Worm (Caenorhabditis elegans) whole organism, L2 larva: ENCODE measurements around the gene R13H4.6.

Source experiments
- C34F6.9 ChIP-seq: fragments of 150-350 bp; optimal IDR thresholded peaks from 2 replicates; lab custom pipeline; 2014; ENCODE audit warnings: missing biosample characterization, missing genetic modification characterization
- F13H6.1 ChIP-seq: sonication (generic microtip); optimal IDR thresholded peaks from 2 replicates; lab custom pipeline; 2016; ENCODE audit warnings: missing genetic modification characterization, missing compliant biosample characterization
- Y55F3AM.14 ChIP-seq: fragments of 200-800 bp; sonication (Bioruptor generic); optimal IDR thresholded peaks from 2 replicates; lab custom pipeline; 2018; ENCODE audit warnings: mild to moderate bottlenecking, missing genetic modification characterization, missing compliant biosample characterization
- ZK546.5 ChIP-seq: sonication (generic microtip); optimal IDR thresholded peaks from 2 replicates; lab custom pipeline; 2017; ENCODE audit warnings: missing biosample characterization, missing genetic modification characterization
- alr-1 ChIP-seq: fragments of 150-350 bp; optimal IDR thresholded peaks from 2 replicates; lab custom pipeline; 2014; ENCODE audit warnings: missing biosample characterization, missing genetic modification characterization
- aly-2 ChIP-seq: fragments of 150-350 bp; optimal IDR thresholded peaks from 2 replicates; lab custom pipeline; 2014; ENCODE audit warnings: missing biosample characterization, missing genetic modification characterization
- ama-1 ChIP-seq: fragments of 150-350 bp; optimal IDR thresholded peaks from 2 replicates; lab custom pipeline; 2018; ENCODE audit warnings: inconsistent platforms
- blmp-1 ChIP-seq: sonication (generic microtip); optimal IDR thresholded peaks from 2 replicates; lab custom pipeline; 2017; ENCODE audit warnings: missing genetic modification characterization, mild to moderate bottlenecking, missing compliant biosample characterization, antibody characterized with exemption, moderate library complexity; ENCODE audit not compliant: insufficient read depth
- ceh-16 ChIP-seq: fragments of 150-350 bp; optimal IDR thresholded peaks from 2 replicates; lab custom pipeline; 2014; ENCODE audit warnings: missing biosample characterization, missing genetic modification characterization
- ceh-82 ChIP-seq: fragments of 150-350 bp; optimal IDR thresholded peaks from 2 replicates; lab custom pipeline; 2014; ENCODE audit warnings: missing biosample characterization, missing genetic modification characterization
- dmd-4 ChIP-seq: sonication (generic microtip); optimal IDR thresholded peaks from 2 replicates; lab custom pipeline; 2017; ENCODE audit warnings: missing biosample characterization, missing genetic modification characterization
- egl-27 ChIP-seq: sonication (generic microtip); optimal IDR thresholded peaks from 3 replicates; lab custom pipeline; 2017; ENCODE audit warnings: missing biosample characterization, missing genetic modification reagents, missing genetic modification characterization
- elt-1 ChIP-seq: fragments of 150-350 bp; optimal IDR thresholded peaks from 2 replicates; lab custom pipeline; 2014; ENCODE audit warnings: missing biosample characterization, missing genetic modification characterization
- elt-3 ChIP-seq: sonication (generic microtip); optimal IDR thresholded peaks from 2 replicates; lab custom pipeline; 2017; ENCODE audit warnings: missing biosample characterization, missing genetic modification characterization
- fos-1 ChIP-seq: fragments of 150-350 bp; optimal IDR thresholded peaks from 2 replicates; lab custom pipeline; 2014; ENCODE audit warnings: missing biosample characterization, missing genetic modification characterization
- gmeb-1 ChIP-seq: fragments of 150-350 bp; optimal IDR thresholded peaks from 2 replicates; lab custom pipeline; 2014; ENCODE audit warnings: missing biosample characterization, missing genetic modification characterization
- lin-11 ChIP-seq: fragments of 150-350 bp; sonication (generic microtip); optimal IDR thresholded peaks from 2 replicates; lab custom pipeline; 2014; ENCODE audit warnings: missing biosample characterization, missing genetic modification characterization, inconsistent platforms, mixed read lengths
- lin-13 ChIP-seq: fragments of 150-350 bp; optimal IDR thresholded peaks from 2 replicates; lab custom pipeline; 2014; ENCODE audit warnings: missing biosample characterization, missing genetic modification reagents, missing genetic modification characterization
- lsy-2 ChIP-seq, 2 experiments: fragments of 150-350 bp in 1 of 2; sonication (generic microtip) in 1 of 2; optimal IDR thresholded peaks; 2 replicates each; lab custom pipeline; 2014 to 2017; ENCODE audit warnings: missing biosample characterization in 2 of 2, missing genetic modification characterization in 2 of 2
- mab-5 ChIP-seq: fragments of 150-350 bp; optimal IDR thresholded peaks from 2 replicates; lab custom pipeline; 2014; ENCODE audit warnings: missing biosample characterization, missing genetic modification characterization
- nhr-10 ChIP-seq: sonication (generic microtip); optimal IDR thresholded peaks from 2 replicates; lab custom pipeline; 2017; ENCODE audit warnings: missing biosample characterization, missing genetic modification characterization
- nhr-12 ChIP-seq: fragments of 150-350 bp; optimal IDR thresholded peaks from 2 replicates; lab custom pipeline; 2014; ENCODE audit warnings: missing biosample characterization, missing genetic modification characterization
- nhr-129 ChIP-seq: fragments of 150-350 bp; optimal IDR thresholded peaks from 2 replicates; lab custom pipeline; 2014; ENCODE audit warnings: missing biosample characterization, missing genetic modification characterization
- nhr-21 ChIP-seq: fragments of 150-350 bp; optimal IDR thresholded peaks from 2 replicates; lab custom pipeline; 2014; ENCODE audit warnings: missing biosample characterization, missing genetic modification characterization
- nhr-23 ChIP-seq: fragments of 150-350 bp; optimal IDR thresholded peaks from 2 replicates; lab custom pipeline; 2014; ENCODE audit warnings: missing biosample characterization, missing genetic modification reagents, missing genetic modification characterization
- nhr-237 ChIP-seq: fragments of 150-350 bp; optimal IDR thresholded peaks from 2 replicates; lab custom pipeline; 2014; ENCODE audit warnings: missing biosample characterization, missing genetic modification characterization
- nhr-25 ChIP-seq: fragments of 150-350 bp; sonication (generic microtip); optimal IDR thresholded peaks from 3 replicates; lab custom pipeline; 2014; ENCODE audit warnings: missing biosample characterization, missing genetic modification characterization
- nhr-6 ChIP-seq: fragments of 150-350 bp; optimal IDR thresholded peaks from 2 replicates; lab custom pipeline; 2014; ENCODE audit warnings: missing biosample characterization, missing genetic modification characterization
- sem-4 ChIP-seq: fragments of 150-350 bp; optimal IDR thresholded peaks from 2 replicates; lab custom pipeline; 2014; ENCODE audit warnings: missing biosample characterization, missing genetic modification reagents, missing genetic modification characterization
- skn-1 ChIP-seq: sonication (generic microtip); optimal IDR thresholded peaks from 2 replicates; lab custom pipeline; 2017; ENCODE audit warnings: missing biosample characterization, missing genetic modification characterization
- sma-3 ChIP-seq: sonication (generic microtip); optimal IDR thresholded peaks from 2 replicates; lab custom pipeline; 2016; ENCODE audit warnings: missing genetic modification reagents, missing genetic modification characterization, missing compliant biosample characterization
- sma-9 ChIP-seq, 2 experiments: fragments of 150-350 bp in 1 of 2; sonication (generic microtip) in 1 of 2; optimal IDR thresholded peaks; 2 replicates each; lab custom pipeline; 2014 to 2016; ENCODE audit warnings: missing genetic modification characterization in 2 of 2, mild to moderate bottlenecking in 1 of 2, missing biosample characterization in 1 of 2, missing compliant biosample characterization in 1 of 2, missing genetic modification reagents in 1 of 2, moderate library complexity in 1 of 2
- unc-39 ChIP-seq: fragments of 150-350 bp; optimal IDR thresholded peaks from 2 replicates; lab custom pipeline; 2014; ENCODE audit warnings: missing biosample characterization, missing genetic modification characterization
- zag-1 ChIP-seq: fragments of 150-350 bp; optimal IDR thresholded peaks from 2 replicates; lab custom pipeline; 2014; ENCODE audit warnings: missing biosample characterization, missing genetic modification characterization
- ztf-4 ChIP-seq: fragments of 150-350 bp; optimal IDR thresholded peaks from 2 replicates; lab custom pipeline; 2014; ENCODE audit warnings: missing biosample characterization, missing genetic modification characterization

Gene R13H4.6

ce11 chrV:11825662-11826061 lies 37.3 kb upstream of the R13H4.6 start, which contains the start of gene D2023.4:
D2023.4 (minus strand) TSS chrV:11825762.
- no peak for TF ChIP-seq elt-1 (tag; lab: Kevin White, UChicago)
- TF ChIP-seq fos-1 = peak; percentile 14
- TF ChIP-seq elt-3 (tag; lab: Kevin White, UChicago) = no peak

DNA sequence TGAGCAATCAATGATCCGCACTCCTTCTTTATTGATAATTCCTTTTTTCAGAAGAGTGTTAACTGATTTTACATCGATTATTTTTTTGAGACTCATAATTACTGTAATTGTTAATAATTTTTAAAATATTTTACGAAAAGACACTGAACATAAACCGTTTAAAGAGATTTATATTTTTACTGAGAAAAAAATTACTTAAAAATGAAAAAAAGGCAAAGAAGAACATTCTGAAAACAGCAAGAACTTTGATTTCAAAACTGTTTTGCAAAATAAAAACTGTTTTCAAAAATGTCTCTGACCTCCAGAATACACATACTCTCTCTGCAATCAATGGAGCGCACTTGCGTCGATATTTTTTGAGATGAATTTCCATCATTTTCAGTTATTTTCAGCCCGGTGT lies 36.0 kb upstream of the R13H4.6 start, which contains the start of the genes mpst-1 and D2023.6:
mpst-1 (minus strand) TSS at position 101 of the 400 bp plus-strand sequence.
D2023.6 (plus strand) TSS at position 388 of the 400 bp plus-strand sequence.
- TF ChIP-seq C34F6.9 = peak; percentile 4
- no peak for TF ChIP-seq lin-11 (tag; lab: Kevin White, UChicago)
- TF ChIP-seq lsy-2 (tag; optimal IDR thresholded peaks at IDR 0.05; lab: Kevin White, UChicago) = no peak

ce11 chrV:11829282-11829681 lies 33.6 kb upstream of the R13H4.6 start, which contains the start of gene col-158:
col-158 (plus strand) TSS chrV:11829582.
- no peak for TF ChIP-seq sma-3 (GFP tag; lab: Kevin White, UChicago)
- TF ChIP-seq dmd-4 (tag; lab: Kevin White, UChicago) = no peak
- no peak for TF ChIP-seq lin-13 (GFP tag; lab: Kevin White, UChicago)
- no peak for TF ChIP-seq nhr-12 (tag; lab: Kevin White, UChicago)
- TF ChIP-seq elt-1 (tag; lab: Kevin White, UChicago) = no peak
- TF ChIP-seq zag-1 (tag; lab: Kevin White, UChicago) = no peak
- TF ChIP-seq sem-4 (tag; lab: Kevin White, UChicago) = no peak
- no peak for TF ChIP-seq mab-5
- TF ChIP-seq nhr-21 (tag; lab: Kevin White, UChicago) = no peak
- TF ChIP-seq F13H6.1 (tag; lab: Kevin White, UChicago) = no peak
- no peak for TF ChIP-seq Y55F3AM.14 (GFP tag; lab: Kevin White, UChicago)
- no peak for TF ChIP-seq nhr-237
- no peak for TF ChIP-seq ztf-4
- TF ChIP-seq skn-1 (tag; lab: Kevin White, UChicago) = no peak
- TF ChIP-seq nhr-23 = no peak
- no peak for TF ChIP-seq blmp-1
- TF ChIP-seq nhr-6 (tag; lab: Kevin White, UChicago) = no peak
- TF ChIP-seq ama-1 (lab: Kevin White, UChicago) = no peak
- TF ChIP-seq gmeb-1 (tag; lab: Kevin White, UChicago) = no peak

DNA sequence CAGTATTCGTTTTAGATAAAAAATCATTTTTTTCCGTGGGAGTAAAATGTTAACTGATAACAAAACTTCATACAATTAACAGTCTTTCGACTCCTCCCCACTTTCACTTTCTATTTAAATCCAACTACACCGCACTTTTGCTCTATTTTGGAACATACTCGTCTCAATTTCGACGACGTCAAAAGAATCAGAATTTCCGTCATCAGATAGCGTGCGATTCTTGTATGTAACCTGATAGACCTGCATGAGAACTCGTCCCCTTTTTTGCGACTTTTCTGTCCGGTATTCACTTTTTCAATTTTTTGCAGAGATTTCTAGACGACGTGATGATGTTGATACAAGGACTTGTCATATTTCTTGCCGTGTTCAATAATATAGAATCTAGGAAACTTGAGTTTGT lies 29.6 kb upstream of the R13H4.6 start, which contains the start of gene pho-8:
pho-8 (plus strand) TSS at position 301 of the 400 bp plus-strand sequence.
- TF ChIP-seq ceh-82 (tag; lab: Kevin White, UChicago) = no peak
- TF ChIP-seq ceh-16 (tag; lab: Kevin White, UChicago) = no peak
- no peak for TF ChIP-seq ZK546.5 (tag; lab: Kevin White, UChicago)
- no peak for TF ChIP-seq sma-3 (GFP tag; lab: Kevin White, UChicago)
- TF ChIP-seq nhr-10 (tag; lab: Kevin White, UChicago) = no peak
- TF ChIP-seq ama-1 (lab: Kevin White, UChicago) = no peak
- TF ChIP-seq sma-9 (GFP tag; optimal IDR thresholded peaks at IDR 0.05; lab: Kevin White, UChicago) = no peak
- no peak for TF ChIP-seq sma-9 (tag; optimal IDR thresholded peaks at IDR 0.05; lab: Kevin White, UChicago)
- no peak for TF ChIP-seq unc-39
- no peak for TF ChIP-seq egl-27
- TF ChIP-seq aly-2 (tag; lab: Kevin White, UChicago) = no peak
- no peak for TF ChIP-seq alr-1 (tag; lab: Kevin White, UChicago)
- TF ChIP-seq mab-5 = no peak

DNA sequence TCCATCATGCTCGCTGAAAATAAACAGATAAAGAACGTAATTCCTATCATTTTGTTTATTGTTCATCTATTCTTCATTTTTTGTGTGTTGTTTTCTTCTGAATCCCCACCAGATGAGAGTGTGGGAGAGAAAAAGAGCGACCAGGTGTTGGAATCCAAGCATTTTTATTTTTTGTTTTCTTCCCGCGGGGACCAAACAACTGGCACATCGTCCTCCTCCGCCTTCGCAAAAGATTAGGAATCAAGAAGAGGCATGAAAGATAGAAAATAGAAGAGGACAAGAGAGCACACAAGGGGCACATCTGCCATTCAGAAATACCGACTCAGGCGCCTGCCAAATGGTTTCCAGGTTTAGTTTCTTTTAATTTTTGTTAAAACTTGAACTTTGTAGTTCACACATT lies 26.8 kb upstream of the R13H4.6 start, which contains the start of gene R13H4.2:
R13H4.2 (plus strand) TSS at position 319 of the 400 bp plus-strand sequence.
- TF ChIP-seq skn-1 (tag; lab: Kevin White, UChicago) (no peak), nhr-25 (tag; lab: Kevin White, UChicago) (no peak), lsy-2 (tag; optimal IDR thresholded peaks at IDR 0.05; lab: Kevin White, UChicago) (peak in 1 of 2 experiments; percentile 22), F13H6.1 (tag; lab: Kevin White, UChicago) (peak; percentile 36), nhr-237 (no peak), sma-9 (GFP tag; optimal IDR thresholded peaks at IDR 0.05; lab: Kevin White, UChicago) (peak; percentile 15), sma-9 (tag; optimal IDR thresholded peaks at IDR 0.05; lab: Kevin White, UChicago) (no peak), nhr-129 (tag; lab: Kevin White, UChicago) (peak; percentile 18), ceh-82 (tag; lab: Kevin White, UChicago) (no peak)
